Worm (Caenorhabditis elegans): ENCODE measurements around the gene C01F1.5.

DNA sequence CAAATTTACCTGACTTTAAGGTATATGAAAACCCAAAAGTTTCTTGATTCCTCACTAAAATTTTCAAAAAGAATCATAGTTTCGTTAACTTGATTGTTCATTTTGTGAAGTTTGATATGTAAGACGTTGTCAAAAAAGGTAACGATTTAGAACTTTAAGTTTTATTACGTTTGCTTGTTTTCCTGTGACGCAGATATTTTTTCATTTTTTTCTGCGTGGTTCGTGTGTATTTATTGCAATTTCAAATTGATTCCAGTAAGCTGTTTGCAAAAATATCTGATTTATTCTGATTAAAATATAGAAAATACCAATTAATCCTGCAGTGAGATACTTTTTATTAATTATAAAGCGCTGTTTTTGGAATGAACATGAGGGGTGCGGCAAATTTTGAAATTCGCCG, 34.4 kb upstream of the C01F1.5 start, which contains the start of gene srw-40:
- TF ChIP-seq efl-1 (GFP tag; optimal IDR thresholded peaks at IDR 0.05) (no peak), F33H1.4 (GFP tag; IDR thresholded peaks at IDR 0.05) (no peak), lin-40 (tag; optimal IDR thresholded peaks at IDR 0.05) (no peak), F39B2.1 (GFP tag; IDR thresholded peaks at IDR 0.05) (no peak), T26A5.8 (tag; optimal IDR thresholded peaks at IDR 0.05) (no peak), sea-2 (GFP tag; IDR thresholded peaks at IDR 0.05) (no peak), unc-62 (GFP tag; optimal IDR thresholded peaks at IDR 0.05) (no peak), ztf-26 (tag; optimal IDR thresholded peaks at IDR 0.05) (no peak), F57C9.4 (tag; optimal IDR thresholded peaks at IDR 0.05) (no peak)
